Worm (Caenorhabditis elegans): Measurements from ENCODE around the gene hrde-2.

DNA sequence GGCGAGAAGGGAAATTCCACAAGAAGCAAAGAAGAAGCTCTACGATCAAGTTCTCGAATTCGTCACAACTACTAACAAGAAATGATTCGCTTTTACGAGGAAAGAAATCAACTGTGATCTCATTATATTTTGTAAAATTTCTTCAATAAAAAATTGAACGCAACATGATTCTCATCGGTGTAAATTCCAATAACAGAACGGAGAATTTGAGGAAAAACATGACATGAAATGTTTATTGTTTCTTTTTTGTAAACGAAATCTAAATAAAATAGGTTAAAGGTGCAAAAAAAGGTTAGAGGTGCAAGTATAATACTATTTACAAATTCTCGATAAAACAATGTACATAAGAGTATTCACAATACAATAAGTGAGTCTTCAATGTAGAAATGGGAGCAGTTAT lies 13.4 kb upstream of the hrde-2 start:
- no peak for TF ChIP-seq ztf-16 (tag; optimal IDR thresholded peaks at IDR 0.05)
- no peak for TF ChIP-seq gmeb-2 (tag; optimal IDR thresholded peaks at IDR 0.05)
- no peak for TF ChIP-seq mec-3 (tag; optimal IDR thresholded peaks at IDR 0.05; ENCODE audit: borderline replicate concordance)

Data from whole organism, late embryonic.